Fruit fly (Drosophila melanogaster) whole organism, embryonic: ENCODE data around the gene Rab30.

Experiments used
- Ada2b ChIP-seq: fragments of 200-800 bp; sonication (Bioruptor generic); IDR thresholded peaks from 2 replicates; pipeline ENCODE4 v1.3.6; 2022; ENCODE audit warnings: missing biosample characterization, missing genetic modification characterization
- Aef1 ChIP-seq: fragments of 200-800 bp; sonication (Bioruptor generic); IDR thresholded peaks from 3 replicates; pipeline ENCODE4 v1.3.6; 2022; ENCODE audit warnings: missing biosample characterization, missing genetic modification characterization
- Awh ChIP-seq: fragments of 200-800 bp; sonication (Bioruptor generic); IDR thresholded peaks from 2 replicates; pipeline ENCODE4, ENCODE4 v1.3.6; 2022; ENCODE audit warnings: missing biosample characterization, missing genetic modification characterization
- BtbVII ChIP-seq: fragments of 200-800 bp; sonication (Bioruptor generic); optimal IDR thresholded peaks from 3 replicates; lab custom pipeline; 2017; ENCODE audit warnings: missing biosample characterization, mild to moderate bottlenecking, missing genetic modification characterization
- C15 ChIP-seq: fragments of 200-800 bp; sonication (Bioruptor generic); IDR thresholded peaks from 3 replicates; pipeline ENCODE4 v1.3.6; 2022; ENCODE audit warnings: missing biosample characterization, missing genetic modification characterization
- CG10366 ChIP-seq: fragments of 200-800 bp; sonication (Bioruptor generic); IDR thresholded peaks from 2 replicates; pipeline ENCODE4 v1.3.6; 2022; ENCODE audit warnings: missing biosample characterization, missing genetic modification characterization
- CG11504 ChIP-seq: fragments of 200-800 bp; sonication (Bioruptor generic); optimal IDR thresholded peaks from 3 replicates; lab custom pipeline; 2019; ENCODE audit warnings: missing biosample characterization, mild to moderate bottlenecking, missing genetic modification characterization, moderate library complexity
- CG12219 ChIP-seq: fragments of 200-800 bp; sonication (Bioruptor generic); optimal IDR thresholded peaks from 3 replicates; lab custom pipeline; 2018; ENCODE audit warnings: missing biosample characterization, mild to moderate bottlenecking, missing genetic modification characterization
- CG12659 ChIP-seq: fragments of 200-800 bp; sonication (Bioruptor generic); optimal IDR thresholded peaks from 3 replicates; lab custom pipeline; 2017; ENCODE audit warnings: mild to moderate bottlenecking, missing biosample characterization, missing genetic modification reagents, missing genetic modification characterization
- CG13123 ChIP-seq: fragments of 200-800 bp; sonication (Bioruptor generic); optimal IDR thresholded peaks from 2 replicates; lab custom pipeline; 2016; ENCODE audit warnings: missing biosample characterization, missing genetic modification characterization
- CG14014 ChIP-seq: fragments of 200-800 bp; sonication (Bioruptor generic); IDR thresholded peaks from 2 replicates; pipeline ENCODE4 v1.3.6; 2022; ENCODE audit warnings: missing biosample characterization, missing genetic modification characterization
- CG14667 ChIP-seq: fragments of 200-800 bp; sonication (Bioruptor generic); IDR thresholded peaks from 2 replicates; pipeline ENCODE4 v1.3.6; 2022; ENCODE audit warnings: missing biosample characterization, missing genetic modification characterization
- CG15479 ChIP-seq: fragments of 200-800 bp; sonication (Bioruptor generic); optimal IDR thresholded peaks from 3 replicates; lab custom pipeline; 2019; ENCODE audit warnings: missing biosample characterization, mild to moderate bottlenecking, missing genetic modification characterization, moderate library complexity
- CG15696 ChIP-seq: fragments of 200-800 bp; sonication (Bioruptor generic); optimal IDR thresholded peaks from 2 replicates; lab custom pipeline; 2019; ENCODE audit warnings: missing biosample characterization, mild to moderate bottlenecking, missing genetic modification characterization, moderate library complexity
- CG1647 ChIP-seq: fragments of 200-800 bp; sonication (Bioruptor generic); optimal IDR thresholded peaks from 3 replicates; lab custom pipeline; 2016; ENCODE audit warnings: missing biosample characterization, missing genetic modification characterization
- CG17568 ChIP-seq: fragments of 200-800 bp; sonication (Bioruptor generic); optimal IDR thresholded peaks from 2 replicates; lab custom pipeline; 2018; ENCODE audit warnings: missing biosample characterization, mild to moderate bottlenecking, missing genetic modification characterization, moderate library complexity
- CG17912 ChIP-seq: fragments of 200-800 bp; sonication (Bioruptor generic); optimal IDR thresholded peaks from 2 replicates; lab custom pipeline; 2018; ENCODE audit warnings: missing biosample characterization, mild to moderate bottlenecking, missing genetic modification characterization
- CG2678 ChIP-seq: fragments of 200-800 bp; sonication (Bioruptor generic); optimal IDR thresholded peaks from 3 replicates; lab custom pipeline; 2019; ENCODE audit warnings: missing biosample characterization, mild to moderate bottlenecking, missing genetic modification characterization, moderate library complexity
- CG32772 ChIP-seq: fragments of 200-800 bp; sonication (Bioruptor generic); IDR thresholded peaks from 2 replicates; pipeline ENCODE4 v1.3.6; 2022; ENCODE audit warnings: missing biosample characterization, missing genetic modification characterization
- CG3281 ChIP-seq: fragments of 200-800 bp; sonication (Bioruptor generic); optimal IDR thresholded peaks from 3 replicates; lab custom pipeline; 2017; ENCODE audit warnings: missing biosample characterization, mild to moderate bottlenecking, missing genetic modification characterization
- CG33557 ChIP-seq: fragments of 200-800 bp; sonication (Bioruptor generic); optimal IDR thresholded peaks from 2 replicates; lab custom pipeline; 2019; ENCODE audit warnings: missing biosample characterization, mild to moderate bottlenecking, missing genetic modification characterization, moderate library complexity
- CG7372 ChIP-seq: fragments of 200-800 bp; sonication (Bioruptor generic); IDR thresholded peaks from 2 replicates; pipeline ENCODE4 v1.3.6; 2022; ENCODE audit warnings: missing biosample characterization, missing genetic modification characterization
- CG7839 ChIP-seq: fragments of 200-800 bp; sonication (Bioruptor generic); optimal IDR thresholded peaks from 3 replicates; lab custom pipeline; 2018; ENCODE audit warnings: missing biosample characterization, mild to moderate bottlenecking, missing genetic modification characterization, moderate library complexity
- CG8359 ChIP-seq: fragments of 200-800 bp; sonication (Bioruptor generic); optimal IDR thresholded peaks from 2 replicates; lab custom pipeline; 2017; ENCODE audit warnings: missing biosample characterization, mild to moderate bottlenecking, missing genetic modification characterization, borderline replicate concordance
- CG8388 ChIP-seq: fragments of 200-800 bp; sonication (Bioruptor generic); optimal IDR thresholded peaks from 2 replicates; lab custom pipeline; 2019; ENCODE audit warnings: missing biosample characterization, mild to moderate bottlenecking, missing genetic modification characterization, moderate library complexity
- CG9932 ChIP-seq: fragments of 200-800 bp; sonication (Bioruptor generic); IDR thresholded peaks from 2 replicates; pipeline ENCODE4 v1.3.6; 2022; ENCODE audit warnings: missing biosample characterization, missing genetic modification characterization
- Dad ChIP-seq: fragments of 200-800 bp; sonication (Bioruptor generic); optimal IDR thresholded peaks from 3 replicates; lab custom pipeline; 2016; ENCODE audit warnings: missing biosample characterization, missing genetic modification characterization
- Deaf1 ChIP-seq: fragments of 200-800 bp; optimal IDR thresholded peaks from 3 replicates; lab custom pipeline; 2019; ENCODE audit warnings: missing biosample characterization, mild to moderate bottlenecking, missing genetic modification characterization, moderate library complexity
- Dip2 ChIP-seq: fragments of 200-800 bp; sonication (Bioruptor generic); IDR thresholded peaks from 2 replicates; pipeline ENCODE4 v1.3.6; 2022; ENCODE audit warnings: missing biosample characterization, missing genetic modification characterization
- Drgx ChIP-seq: fragments of 200-800 bp; sonication (Bioruptor generic); IDR thresholded peaks from 2 replicates; pipeline ENCODE4 v1.3.6; 2022; ENCODE audit warnings: missing biosample characterization, missing genetic modification characterization
- H2.0 ChIP-seq: fragments of 200-800 bp; sonication (Bioruptor generic); IDR thresholded peaks from 2 replicates; pipeline ENCODE4 v1.3.6; 2022; ENCODE audit warnings: missing biosample characterization, missing genetic modification characterization
- HLH3B ChIP-seq: fragments of 200-800 bp; sonication (Bioruptor generic); IDR thresholded peaks from 2 replicates; pipeline ENCODE4 v1.3.6; 2022; ENCODE audit warnings: missing biosample characterization, missing genetic modification characterization
- Hand ChIP-seq: fragments of 200-800 bp; sonication (Bioruptor generic); optimal IDR thresholded peaks from 2 replicates; lab custom pipeline; 2017; ENCODE audit warnings: mild to moderate bottlenecking, missing biosample characterization, missing genetic modification reagents, missing genetic modification characterization
- Hey ChIP-seq: fragments of 200-800 bp; sonication (Bioruptor generic); optimal IDR thresholded peaks from 3 replicates; lab custom pipeline; 2018; ENCODE audit warnings: missing biosample characterization, mild to moderate bottlenecking, missing genetic modification characterization
- Ravus ChIP-seq: fragments of 200-800 bp; sonication (Bioruptor generic); IDR thresholded peaks from 2 replicates; pipeline ENCODE4 v1.3.6; 2022; ENCODE audit warnings: missing biosample characterization, missing genetic modification characterization
- Sox102F ChIP-seq: fragments of 200-800 bp; sonication (Bioruptor generic); optimal IDR thresholded peaks from 2 replicates; lab custom pipeline; 2018; ENCODE audit warnings: missing biosample characterization, mild to moderate bottlenecking, missing genetic modification characterization, moderate library complexity
- aop ChIP-seq: fragments of 200-800 bp; sonication (Bioruptor generic); IDR thresholded peaks from 2 replicates; pipeline ENCODE4 v1.3.6; 2022; ENCODE audit warnings: missing biosample characterization, missing genetic modification characterization
- bbx ChIP-seq: fragments of 200-800 bp; sonication (Bioruptor generic); IDR thresholded peaks from 2 replicates; pipeline ENCODE4 v1.3.6; 2022; ENCODE audit warnings: missing biosample characterization, missing genetic modification characterization; ENCODE audit not compliant: partially characterized antibody
- cas ChIP-seq: fragments of 200-800 bp; sonication (Bioruptor generic); IDR thresholded peaks from 2 replicates; pipeline ENCODE4 v1.3.6; 2022; ENCODE audit warnings: missing biosample characterization, missing genetic modification characterization
- eyg ChIP-seq: fragments of 200-800 bp; sonication (Bioruptor generic); optimal IDR thresholded peaks from 3 replicates; lab custom pipeline; 2016; ENCODE audit warnings: missing biosample characterization, missing genetic modification characterization
- gcm ChIP-seq: fragments of 200-800 bp; sonication (Bioruptor generic); optimal IDR thresholded peaks from 2 replicates; lab custom pipeline; 2019; ENCODE audit warnings: missing biosample characterization, mild to moderate bottlenecking, missing genetic modification characterization, moderate library complexity
- her ChIP-seq: fragments of 200-800 bp; sonication (Bioruptor generic); optimal IDR thresholded peaks from 2 replicates; lab custom pipeline; 2016; ENCODE audit warnings: missing biosample characterization, missing genetic modification characterization
- klu ChIP-seq: fragments of 200-800 bp; sonication (Bioruptor generic); IDR thresholded peaks from 2 replicates; pipeline ENCODE4 v1.3.6; 2022; ENCODE audit warnings: missing biosample characterization, missing genetic modification characterization
- mam ChIP-seq: fragments of 200-800 bp; sonication (Bioruptor generic); optimal IDR thresholded peaks from 3 replicates; lab custom pipeline; 2016; ENCODE audit warnings: missing biosample characterization, missing genetic modification characterization
- onecut ChIP-seq: fragments of 200-800 bp; sonication (Bioruptor generic); IDR thresholded peaks from 2 replicates; pipeline ENCODE4 v1.3.6; 2022; ENCODE audit warnings: missing biosample characterization, missing genetic modification characterization
- sc ChIP-seq, 3 experiments: fragments of >200 bp in 2 of 3; fragments of 200-800 bp in 1 of 3; sonication (Bioruptor generic) in 1 of 3; optimal IDR thresholded peaks; 2 replicates in 2 of 3; 3 replicates in 1 of 3; lab custom pipeline; 2017; ENCODE audit warnings: mild to moderate bottlenecking in 1 of 3, missing biosample characterization in 1 of 3, missing genetic modification characterization in 1 of 3, missing genetic modification reagents in 1 of 3
- seq ChIP-seq: fragments of 200-800 bp; sonication (Bioruptor generic); IDR thresholded peaks from 2 replicates; pipeline ENCODE4 v1.3.6; 2022; ENCODE audit warnings: missing biosample characterization, missing genetic modification characterization
- sisA ChIP-seq: fragments of 200-800 bp; sonication (Bioruptor generic); IDR thresholded peaks from 2 replicates; pipeline ENCODE4 v1.3.6; 2022; ENCODE audit warnings: missing biosample characterization, missing genetic modification characterization
- so ChIP-seq: fragments of 200-800 bp; sonication (Bioruptor generic); IDR thresholded peaks from 3 replicates; pipeline ENCODE4 v1.3.6; 2022; ENCODE audit warnings: missing biosample characterization, missing genetic modification characterization
- sqz ChIP-seq: fragments of 200-800 bp; sonication (Bioruptor generic); optimal IDR thresholded peaks from 3 replicates; lab custom pipeline; 2018; ENCODE audit warnings: missing biosample characterization, mild to moderate bottlenecking, missing genetic modification characterization

Gene Rab30

DNA sequence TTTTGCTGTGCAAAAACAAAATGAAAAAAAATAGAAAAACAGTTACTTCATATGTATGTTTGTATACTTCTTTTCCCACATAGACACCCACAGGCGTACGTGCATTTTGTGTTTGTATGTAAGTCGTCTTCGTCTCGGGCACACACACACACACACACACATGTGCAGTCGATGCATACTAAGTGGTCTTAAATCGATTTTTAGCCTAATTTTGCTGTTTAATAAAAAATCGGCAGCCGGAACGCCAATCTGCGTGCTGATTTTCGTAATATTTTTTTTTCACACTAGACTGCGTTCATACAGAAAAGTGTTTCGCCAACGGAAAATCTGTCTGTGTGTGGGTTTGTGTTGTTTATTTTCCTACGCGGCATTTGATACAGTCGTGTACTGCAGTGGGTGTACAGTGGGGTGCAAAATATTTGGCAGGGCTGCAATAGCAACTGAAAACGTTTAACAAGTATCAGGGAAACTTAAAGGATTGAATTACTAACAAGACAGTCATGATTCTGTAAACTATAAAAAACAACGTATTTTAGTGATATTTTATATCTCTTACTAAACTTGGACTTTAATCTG lies 782 bp upstream of the Rab30 start (continued):
- TF ChIP-seq CG8359 (GFP tag; lab: Kevin White, UChicago) (no peak), CG14014 (GFP tag; lab: Robert Waterston, UW) (peak; percentile 47; the same call in 1 of the 2 replicates), seq (GFP tag; lab: Robert Waterston, UW) (no peak), Hand (GFP tag; lab: Kevin White, UChicago) (no peak), CG33557 (GFP tag; lab: Kevin White, UChicago) (no peak), CG32772 (GFP tag; lab: Robert Waterston, UW) (no peak), CG2678 (tag; lab: Kevin White, UChicago) (no peak), Aef1 (GFP tag; lab: Robert Waterston, UW) (peak; percentile 21; the same call in 1 of the 3 replicates), Hey (no peak), CG9932 (GFP tag; lab: Robert Waterston, UW) (peak; percentile 40; the same call in 1 of the 2 replicates), mam (GFP tag; lab: Kevin White, UChicago) (peak; percentile 59), Dad (GFP tag; lab: Kevin White, UChicago) (peak; percentile 5), CG13123 (GFP tag; lab: Kevin White, UChicago) (peak; percentile 1), Dip2 (GFP tag; lab: Robert Waterston, UW) (no peak), eyg (GFP tag; lab: Kevin White, UChicago) (peak; percentile 25), sisA (GFP tag; lab: Robert Waterston, UW) (peak; percentile 32; the same call in 1 of the 2 replicates), sc (optimal IDR thresholded peaks at IDR 0.05; lab: Kevin White, UChicago) (no peak), sc (GFP tag; optimal IDR thresholded peaks at IDR 0.05; lab: Kevin White, UChicago) (no peak), CG1647 (GFP tag; lab: Kevin White, UChicago) (no peak), Ada2b (GFP tag; lab: Robert Waterston, UW) (peak; percentile 55), CG7839 (no peak), CG12219 (no peak), CG17912 (GFP tag; lab: Kevin White, UChicago) (peak; percentile 34), CG17568 (GFP tag; lab: Kevin White, UChicago) (peak; percentile 8), Awh (GFP tag; lab: Robert Waterston, UW) (no peak), C15 (GFP tag; lab: Robert Waterston, UW) (no peak), CG3281 (GFP tag; lab: Kevin White, UChicago) (peak; percentile 18), cas (GFP tag; lab: Robert Waterston, UW) (0 out of 2 replicates have a peak, but pooled peaks have one; percentile 46), her (peak; percentile 35), Deaf1 (peak; percentile 5), bbx (GFP tag; lab: Robert Waterston, UW) (no peak), CG15479 (no peak), Sox102F (GFP tag; lab: Kevin White, UChicago) (no peak), CG11504 (tag; lab: Kevin White, UChicago) (no peak), CG10366 (no peak), Drgx (peak; percentile 52; the same call in 1 of the 2 replicates), BtbVII (GFP tag; lab: Kevin White, UChicago) (peak; percentile 44), HLH3B (0 out of 2 replicates have a peak, but pooled peaks have one; percentile 21), klu (no peak), onecut (GFP tag; lab: Robert Waterston, UW) (peak; percentile 82), CG12659 (GFP tag; lab: Kevin White, UChicago) (peak; percentile 18), Ravus (GFP tag; lab: Robert Waterston, UW) (no peak), gcm (no peak), so (GFP tag; lab: Robert Waterston, UW) (no peak), CG15696 (tag; lab: Kevin White, UChicago) (no peak), CG7372 (GFP tag; lab: Robert Waterston, UW) (no peak), aop (no peak), CG14667 (GFP tag; lab: Robert Waterston, UW) (no peak), sqz (GFP tag; lab: Kevin White, UChicago) (peak; percentile 50), CG8388 (GFP tag; lab: Kevin White, UChicago) (no peak), H2.0 (peak; percentile 25; the same call in 1 of the 2 replicates)
